Fruit fly (Drosophila melanogaster): ENCODE measurements around the gene Men-b.

Gene Men-b

DNA sequence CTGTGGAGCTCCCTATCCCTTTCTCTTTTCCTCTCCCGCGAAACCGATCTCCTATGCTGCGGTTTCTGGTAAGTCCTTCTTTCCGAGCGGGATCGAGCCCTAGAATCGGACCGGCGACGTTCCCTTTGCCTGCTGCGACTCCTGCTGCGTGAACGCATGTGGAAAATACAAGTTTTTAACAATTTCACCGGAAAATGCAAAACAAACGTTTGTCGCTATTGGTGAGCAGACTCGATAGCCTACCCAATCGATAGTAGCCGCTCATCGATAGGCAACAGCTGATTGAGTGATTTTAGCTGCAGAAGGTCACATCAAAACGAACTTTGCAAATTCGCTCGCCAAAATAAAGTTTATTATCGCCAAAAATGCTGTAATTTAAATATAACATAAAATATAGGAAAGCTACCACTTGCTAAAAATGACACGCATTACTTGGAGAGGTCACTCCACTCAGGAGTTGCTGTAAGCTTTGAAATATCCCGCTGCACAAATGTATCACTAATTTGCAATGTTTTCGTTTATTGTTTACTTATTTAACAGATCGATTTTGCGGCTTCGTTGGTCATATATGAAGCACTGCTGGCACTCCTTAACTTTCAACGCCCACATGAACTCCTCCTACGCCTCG lies 34.9 kb upstream of the Men-b start, which contains the start of the genes CG6066 and CG5880 (continued):
- peak; percentile 6 for TF ChIP-seq CG17829 (tag; optimal IDR thresholded peaks at IDR 0.05)
- TF ChIP-seq Gsc (GFP tag; IDR thresholded peaks at IDR 0.05) = no peak
- TF ChIP-seq ATbp (GFP tag; optimal IDR thresholded peaks at IDR 0.05) = no peak
- TF ChIP-seq cad (GFP tag; optimal IDR thresholded peaks at IDR 0.05) = no peak
- no peak for TF ChIP-seq CG18011 (GFP tag; optimal IDR thresholded peaks at IDR 0.05)
- TF ChIP-seq mirr (GFP tag; optimal IDR thresholded peaks at IDR 0.05) = no peak
- no peak for TF ChIP-seq da (GFP tag; optimal IDR thresholded peaks at IDR 0.05)
- no peak for TF ChIP-seq insv (GFP tag; optimal IDR thresholded peaks at IDR 0.05)
- TF ChIP-seq Asciz (GFP tag; optimal IDR thresholded peaks at IDR 0.05) = no peak
- peak; percentile 61; the same call in 1 of the 3 replicates for TF ChIP-seq mld (GFP tag; IDR thresholded peaks at IDR 0.05; ENCODE audit: partially characterized antibody)
- no peak for TF ChIP-seq Jarid2 (GFP tag; optimal IDR thresholded peaks at IDR 0.05)
- no peak for TF ChIP-seq B-H2 (GFP tag; optimal IDR thresholded peaks at IDR 0.05)
- no peak for TF ChIP-seq CG1603 (tag; optimal IDR thresholded peaks at IDR 0.05)
- no peak for TF ChIP-seq pita (GFP tag; optimal IDR thresholded peaks at IDR 0.05)
- TF ChIP-seq CG11723 (GFP tag; optimal IDR thresholded peaks at IDR 0.05) = no peak
- TF ChIP-seq CG2120 (GFP tag; optimal IDR thresholded peaks at IDR 0.05) = no peak
- no peak for TF ChIP-seq CG11696 (GFP tag; IDR thresholded peaks at IDR 0.05)
- no peak for TF ChIP-seq CG11398 (GFP tag; optimal IDR thresholded peaks at IDR 0.05)
- peak; percentile 67 for TF ChIP-seq CG4617 (GFP tag; optimal IDR thresholded peaks at IDR 0.05; ENCODE audit: borderline replicate concordance)
- TF ChIP-seq sna (GFP tag; IDR thresholded peaks at IDR 0.05; ENCODE audit: partially characterized antibody) = peak; percentile 76
- no peak for TF ChIP-seq CG6813 (GFP tag; optimal IDR thresholded peaks at IDR 0.05)
- TF ChIP-seq CG8359 (GFP tag; optimal IDR thresholded peaks at IDR 0.05; ENCODE audit: borderline replicate concordance) = no peak
- no peak for TF ChIP-seq HLHmδ (GFP tag; optimal IDR thresholded peaks at IDR 0.05)
- no peak for TF ChIP-seq CG4328 (GFP tag; optimal IDR thresholded peaks at IDR 0.05)
- no peak for TF ChIP-seq trh (GFP tag; optimal IDR thresholded peaks at IDR 0.05)
- no peak for TF ChIP-seq CG13424 (tag; optimal IDR thresholded peaks at IDR 0.05)
- no peak for TF ChIP-seq CG10147 (GFP tag; optimal IDR thresholded peaks at IDR 0.05)
- no peak for TF ChIP-seq wek (GFP tag; optimal IDR thresholded peaks at IDR 0.05)
- TF ChIP-seq ap (GFP tag; IDR thresholded peaks at IDR 0.05) = no peak
- no peak for TF ChIP-seq CG4707 (GFP tag; optimal IDR thresholded peaks at IDR 0.05)
- TF ChIP-seq CG6854 (GFP tag; optimal IDR thresholded peaks at IDR 0.05) = no peak
- TF ChIP-seq Lim3 (GFP tag; IDR thresholded peaks at IDR 0.05) = no peak
- no peak for TF ChIP-seq CG17385 (GFP tag; optimal IDR thresholded peaks at IDR 0.05)
- TF ChIP-seq Myb (GFP tag; optimal IDR thresholded peaks at IDR 0.05) = peak; percentile 29
- TF ChIP-seq ssp (GFP tag; IDR thresholded peaks at IDR 0.05) = no peak
- no peak for TF ChIP-seq CG3838 (GFP tag; optimal IDR thresholded peaks at IDR 0.05)
- peak; percentile 74 for TF ChIP-seq stwl (tag; optimal IDR thresholded peaks at IDR 0.05)
- TF ChIP-seq lbe (GFP tag; optimal IDR thresholded peaks at IDR 0.05) = no peak
- TF ChIP-seq Xrp1 (GFP tag; IDR thresholded peaks at IDR 0.05) = no peak
- no peak for TF ChIP-seq CG34376 (GFP tag; optimal IDR thresholded peaks at IDR 0.05)
- TF ChIP-seq Ravus (GFP tag; IDR thresholded peaks at IDR 0.05) = no peak
- no peak for TF ChIP-seq BtbVII (GFP tag; optimal IDR thresholded peaks at IDR 0.05)
- TF ChIP-seq tx (GFP tag; optimal IDR thresholded peaks at IDR 0.05) = no peak
- no peak for TF ChIP-seq Adf1 (GFP tag; IDR thresholded peaks at IDR 0.05)
- peak; percentile 83 for TF ChIP-seq CG6791 (GFP tag; IDR thresholded peaks at IDR 0.05; ENCODE audit: partially characterized antibody)
- TF ChIP-seq CG15011 (GFP tag; optimal IDR thresholded peaks at IDR 0.05) = no peak
- no peak for TF ChIP-seq CG7928 (GFP tag; optimal IDR thresholded peaks at IDR 0.05)
- TF ChIP-seq ftz-f1 (GFP tag; optimal IDR thresholded peaks at IDR 0.05) = peak; percentile 81
- peak; percentile 90 for TF ChIP-seq Dll (GFP tag; IDR thresholded peaks at IDR 0.05; ENCODE audit: partially characterized antibody)
- no peak for TF ChIP-seq CG43689 (GFP tag; IDR thresholded peaks at IDR 0.05)

Measured in whole organism, embryonic.